Worm (Caenorhabditis elegans) whole organism, young adult: ENCODE data around the gene Y22D7AR.14.

ENCODE experiments used
- B0019.2 ChIP-seq: fragments of 200-800 bp; sonication (Bioruptor generic); conservative IDR thresholded peaks from 2 replicates; pipeline ENCODE4 v1.3.6; 2022; ENCODE audit warnings: missing genetic modification reagents, missing genetic modification characterization, missing compliant biosample characterization
- B0336.3 ChIP-seq: fragments of 200-800 bp; sonication (Bioruptor generic); IDR thresholded peaks from 2 replicates; pipeline ENCODE4 v1.3.6; 2022; ENCODE audit warnings: missing genetic modification characterization, missing compliant biosample characterization
- F52B5.7 ChIP-seq: sonication (generic microtip); optimal IDR thresholded peaks from 2 replicates; lab custom pipeline; 2016; ENCODE audit warnings: mild to moderate bottlenecking, missing genetic modification characterization, missing compliant biosample characterization
- F57A8.1 ChIP-seq: fragments of 200-800 bp; sonication (Bioruptor generic); optimal IDR thresholded peaks from 2 replicates; lab custom pipeline; 2018; ENCODE audit warnings: mild to moderate bottlenecking, missing genetic modification characterization, moderate library complexity, missing compliant biosample characterization
- F57C9.4 ChIP-seq: sonication (generic microtip); optimal IDR thresholded peaks from 2 replicates; lab custom pipeline; 2017; ENCODE audit warnings: mild to moderate bottlenecking, missing genetic modification characterization, missing compliant biosample characterization
- K11D2.4 ChIP-seq: fragments of 200-800 bp; sonication (Bioruptor generic); IDR thresholded peaks from 2 replicates; pipeline ENCODE4 v1.3.6; 2022; ENCODE audit warnings: missing genetic modification reagents, missing genetic modification characterization, missing compliant biosample characterization
- T07F8.4 ChIP-seq: sonication (generic microtip); optimal IDR thresholded peaks from 2 replicates; lab custom pipeline; 2016; ENCODE audit warnings: mild to moderate bottlenecking, missing genetic modification characterization, moderate library complexity, missing compliant biosample characterization
- Y53F4B.3 ChIP-seq: fragments of 200-800 bp; sonication (Bioruptor generic); IDR thresholded peaks from 2 replicates; pipeline ENCODE4 v1.3.6; 2022; ENCODE audit warnings: missing genetic modification reagents, missing genetic modification characterization, missing compliant biosample characterization
- Y56A3A.18 ChIP-seq: fragments of 200-800 bp; sonication (Bioruptor generic); IDR thresholded peaks from 2 replicates; pipeline ENCODE4 v1.3.6; 2022; ENCODE audit warnings: missing genetic modification reagents, missing genetic modification characterization, missing compliant biosample characterization
- Y79H2A.3 ChIP-seq: fragments of 200-800 bp; sonication (Bioruptor generic); conservative IDR thresholded peaks from 2 replicates; pipeline ENCODE4 v1.3.6; 2022; ENCODE audit warnings: missing genetic modification reagents, missing genetic modification characterization, missing compliant biosample characterization
- Y95B8A.8 ChIP-seq: fragments of 200-800 bp; sonication (Bioruptor generic); IDR thresholded peaks from 2 replicates; pipeline ENCODE4 v1.3.6; 2022; ENCODE audit warnings: missing genetic modification reagents, missing genetic modification characterization, missing compliant biosample characterization
- atf-7 ChIP-seq: sonication (generic microtip); optimal IDR thresholded peaks from 2 replicates; lab custom pipeline; 2017; ENCODE audit warnings: mild to moderate bottlenecking, missing genetic modification characterization, missing compliant biosample characterization
- athp-1 ChIP-seq: sonication (generic microtip); optimal IDR thresholded peaks from 2 replicates; lab custom pipeline; 2017; ENCODE audit warnings: mild to moderate bottlenecking, missing genetic modification characterization, missing compliant biosample characterization
- attf-5 ChIP-seq: fragments of 200-800 bp; sonication (Bioruptor generic); optimal IDR thresholded peaks from 2 replicates; lab custom pipeline; 2018; ENCODE audit warnings: mild to moderate bottlenecking, missing genetic modification characterization, missing compliant biosample characterization
- ceh-58 ChIP-seq: fragments of 200-800 bp; sonication (Bioruptor generic); IDR thresholded peaks from 2 replicates; pipeline ENCODE4 v1.3.6; 2022; ENCODE audit warnings: missing genetic modification characterization, missing compliant biosample characterization
- ceh-91 ChIP-seq: fragments of 200-800 bp; sonication (Bioruptor generic); IDR thresholded peaks from 2 replicates; pipeline ENCODE4 v1.3.6; 2022; ENCODE audit warnings: missing genetic modification reagents, missing genetic modification characterization, missing compliant biosample characterization
- ekl-4 ChIP-seq: fragments of 200-800 bp; sonication (Bioruptor generic); IDR thresholded peaks from 2 replicates; pipeline ENCODE4 v1.3.6; 2022; ENCODE audit warnings: missing genetic modification reagents, missing genetic modification characterization, missing compliant biosample characterization
- hmg-20 ChIP-seq: fragments of 200-800 bp; sonication (Bioruptor generic); IDR thresholded peaks from 2 replicates; pipeline ENCODE4 v1.3.6; 2022; ENCODE audit warnings: missing genetic modification reagents, missing genetic modification characterization, missing compliant biosample characterization
- hsf-1 ChIP-seq: fragments of 200-800 bp; sonication (Bioruptor generic); IDR thresholded peaks from 2 replicates; pipeline ENCODE4 v1.3.6; 2022; ENCODE audit warnings: missing genetic modification reagents, missing genetic modification characterization, missing compliant biosample characterization
- lag-1 ChIP-seq: fragments of 200-800 bp; sonication (Bioruptor generic); IDR thresholded peaks from 2 replicates; pipeline ENCODE4 v1.3.6; 2022; ENCODE audit warnings: missing genetic modification reagents, missing genetic modification characterization, missing compliant biosample characterization
- let-526 ChIP-seq: fragments of 200-800 bp; sonication (Bioruptor generic); IDR thresholded peaks from 2 replicates; pipeline ENCODE4 v1.3.6; 2022; ENCODE audit warnings: missing genetic modification reagents, missing genetic modification characterization, missing compliant biosample characterization
- lin-54 ChIP-seq: fragments of 200-800 bp; sonication (Bioruptor generic); optimal IDR thresholded peaks from 2 replicates; lab custom pipeline; 2018; ENCODE audit warnings: mild to moderate bottlenecking, missing genetic modification characterization, missing compliant biosample characterization
- lir-1 ChIP-seq: fragments of 200-800 bp; sonication (Bioruptor generic); conservative IDR thresholded peaks from 2 replicates; pipeline ENCODE4 v1.3.6; 2022; ENCODE audit warnings: missing genetic modification reagents, missing genetic modification characterization, missing compliant biosample characterization
- mcd-1 ChIP-seq: fragments of 200-800 bp; sonication (Bioruptor generic); IDR thresholded peaks from 2 replicates; pipeline ENCODE4 v1.3.6; 2022; ENCODE audit warnings: missing genetic modification reagents, missing genetic modification characterization, missing compliant biosample characterization
- mel-28 ChIP-seq: sonication (generic microtip); optimal IDR thresholded peaks from 2 replicates; lab custom pipeline; 2016; ENCODE audit warnings: borderline replicate concordance, mild to moderate bottlenecking, missing genetic modification characterization, missing compliant biosample characterization
- nfya-1 ChIP-seq: sonication (generic microtip); optimal IDR thresholded peaks from 2 replicates; lab custom pipeline; 2017; ENCODE audit warnings: antibody characterized with exemption, missing compliant biosample characterization, missing genetic modification characterization, borderline replicate concordance; ENCODE audit not compliant: insufficient read depth
- nhr-27 ChIP-seq: fragments of 200-800 bp; sonication (Bioruptor generic); optimal IDR thresholded peaks from 2 replicates; lab custom pipeline; 2018; ENCODE audit warnings: mild to moderate bottlenecking, missing genetic modification characterization, moderate library complexity, missing compliant biosample characterization
- pha-4 ChIP-seq: fragments of 150-350 bp; sonication (generic microtip); optimal IDR thresholded peaks from 2 replicates; lab custom pipeline; 2014; ENCODE audit warnings: missing biosample characterization, missing genetic modification reagents, missing genetic modification characterization
- repo-1 ChIP-seq: sonication (generic microtip); optimal IDR thresholded peaks from 2 replicates; lab custom pipeline; 2017; ENCODE audit warnings: mild to moderate bottlenecking, missing genetic modification characterization, missing compliant biosample characterization
- rpc-1 ChIP-seq, 2 experiments: fragments of 150-350 bp in 1 of 2; sonication (generic microtip) in 1 of 2; optimal IDR thresholded peaks; 2 replicates each; lab custom pipeline; 2014 to 2018; ENCODE audit warnings: missing biosample characterization in 1 of 2, missing genetic modification characterization in 1 of 2, missing genetic modification reagents in 1 of 2, missing genotype in 1 of 2
- snpc-4 ChIP-seq, 5 experiments: fragments of 150-350 bp in 1 of 5; sonication (generic microtip) in 4 of 5; optimal IDR thresholded peaks; 2 replicates each; lab custom pipeline; 2014 to 2018; ENCODE audit warnings: missing genetic modification characterization in 5 of 5, missing biosample characterization in 3 of 5, antibody characterized with exemption in 2 of 5, mild to moderate bottlenecking in 2 of 5, missing compliant biosample characterization in 2 of 5, missing genotype in 2 of 5, moderate library complexity in 2 of 5, missing genetic modification reagents in 1 of 5
- somi-1 ChIP-seq: fragments of 200-800 bp; sonication (Bioruptor generic); optimal IDR thresholded peaks from 2 replicates; lab custom pipeline; 2018; ENCODE audit warnings: mild to moderate bottlenecking, missing genetic modification characterization, missing compliant biosample characterization
- zfh-2 ChIP-seq: fragments of 200-800 bp; sonication (Bioruptor generic); conservative IDR thresholded peaks from 2 replicates; pipeline ENCODE4 v1.3.6; 2022; ENCODE audit warnings: missing genetic modification reagents, missing genetic modification characterization, missing compliant biosample characterization

The Y22D7AR.14 gene

DNA sequence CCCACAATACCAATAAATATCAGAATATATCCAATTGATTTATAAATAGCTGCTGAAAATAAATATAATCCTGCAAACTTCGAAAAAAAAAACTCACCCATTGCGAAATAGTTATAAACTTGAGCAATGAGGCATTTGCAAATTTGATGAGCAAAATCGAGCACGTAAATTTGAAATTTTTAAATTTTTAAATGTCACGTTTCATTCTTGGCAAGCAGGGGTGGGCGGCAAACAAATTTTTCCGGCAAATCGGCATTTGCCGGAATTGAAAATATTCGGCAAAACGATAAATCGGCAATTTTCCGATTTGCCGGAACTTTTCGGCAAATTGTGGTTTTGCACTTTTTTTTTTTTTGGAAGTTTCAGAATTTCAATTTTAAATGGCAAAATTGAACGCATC, at the start of gene Y22D7AR.14:
Y22D7AR.14 (minus strand) TSS at position 101 of the 400 bp plus-strand sequence.
- TF ChIP-seq nhr-27 (tag; lab: Kevin White, UChicago): no peak
- no peak for TF ChIP-seq repo-1 (tag; lab: Kevin White, UChicago)
- TF ChIP-seq T07F8.4 (tag; lab: Kevin White, UChicago): no peak
- no peak for TF ChIP-seq Y79H2A.3
- no peak for TF ChIP-seq attf-5
- TF ChIP-seq ceh-58 (GFP tag; lab: Robert Waterston, UW): no peak
- TF ChIP-seq mel-28 (tag; lab: Kevin White, UChicago): no peak
- no peak for TF ChIP-seq snpc-4 (GFP tag; optimal IDR thresholded peaks at IDR 0.05; lab: Kevin White, UChicago)
- no peak for TF ChIP-seq snpc-4 (tag; optimal IDR thresholded peaks at IDR 0.05; lab: Kevin White, UChicago)

DNA sequence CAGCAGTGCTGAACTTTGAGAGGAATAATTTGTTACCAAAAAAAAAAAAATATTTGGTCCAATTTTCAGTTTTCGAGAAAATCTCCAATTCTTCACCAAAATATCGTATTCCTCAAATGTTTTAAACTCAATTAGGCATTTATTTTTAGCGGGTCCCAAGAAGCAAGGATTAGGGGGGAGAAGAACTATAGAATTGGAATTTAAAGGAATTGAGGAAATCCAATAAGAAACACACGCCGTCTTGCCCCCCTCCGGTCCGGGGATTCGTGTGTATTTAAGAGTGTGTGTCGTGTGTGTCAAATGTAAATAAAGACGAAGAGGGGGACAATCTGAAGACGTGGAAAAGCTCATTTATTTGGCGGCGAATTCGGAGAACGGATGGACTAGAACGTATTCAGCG, 43.6 kb upstream of the Y22D7AR.14 start:
- TF ChIP-seq lin-54 (no peak), F57A8.1 (GFP tag; lab: Kevin White, UChicago) (no peak), zfh-2 (no peak), atf-7 (tag; lab: Kevin White, UChicago) (no peak), Y53F4B.3 (no peak), ceh-91 (no peak), ekl-4 (GFP tag; lab: Robert Waterston, UW) (no peak)
- TF ChIP-seq, all 124 proteins: peak for 0

DNA sequence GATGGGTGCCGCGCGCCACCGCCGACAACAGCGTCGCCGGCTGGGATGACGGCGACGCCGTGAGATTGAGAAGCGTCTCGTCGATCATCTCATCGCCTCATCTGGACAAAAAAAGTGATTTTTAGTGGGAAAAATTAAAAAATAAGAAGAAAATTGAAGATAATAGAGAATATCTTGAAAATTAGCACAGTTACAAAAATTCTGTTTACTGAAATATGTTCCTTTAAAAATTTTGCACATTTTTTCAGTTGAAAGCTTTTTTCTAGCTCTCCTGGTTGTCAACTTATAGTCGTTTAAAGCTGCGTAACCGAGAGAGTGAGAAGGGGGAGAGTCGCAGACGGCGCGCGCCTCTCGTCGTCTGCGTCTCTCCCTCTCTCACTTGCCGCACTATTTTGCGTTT, 43.2 kb upstream of the Y22D7AR.14 start, which contains the start of gene ser-4:
ser-4 (minus strand) TSS at position 101 of the 400 bp plus-strand sequence.
- TF ChIP-seq Y56A3A.18 (GFP tag; lab: Robert Waterston, UW): no peak
- no peak for TF ChIP-seq K11D2.4
- TF ChIP-seq F52B5.7 (tag; lab: Kevin White, UChicago): no peak
- peak; percentile 41; the same call in 1 of the 2 replicates for TF ChIP-seq zfh-2
- TF ChIP-seq mcd-1 (GFP tag; lab: Robert Waterston, UW): no peak
- TF ChIP-seq, all 124 proteins: peak for 1

ce11 chrIII:1731850-1732249, 42.0 kb upstream of the Y22D7AR.14 start:
- TF ChIP-seq zfh-2 (0 out of 2 replicates have a peak, but pooled peaks have one; percentile 22), mcd-1 (GFP tag; lab: Robert Waterston, UW) (no peak)

DNA sequence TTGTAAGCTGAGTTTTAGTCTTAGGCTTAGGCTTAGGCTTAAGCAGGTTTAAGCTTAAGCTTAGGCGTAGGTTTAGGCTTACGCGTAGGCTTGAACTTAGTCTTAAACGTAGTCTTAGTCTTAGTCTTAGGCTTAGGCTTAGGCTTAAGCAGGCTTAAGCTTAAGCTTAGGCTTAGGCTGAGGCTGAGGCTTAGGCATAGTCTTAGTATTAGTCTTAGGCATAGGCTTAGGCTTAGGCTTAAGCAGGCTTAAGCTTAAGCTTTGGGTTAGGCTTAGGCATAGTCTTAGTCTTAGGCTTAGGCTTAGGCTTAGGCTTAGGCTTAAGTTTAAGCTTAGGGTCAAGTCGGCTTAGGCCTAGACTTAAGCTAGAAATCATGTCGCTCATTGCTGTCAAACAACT, 29.0 kb upstream of the Y22D7AR.14 start:
- TF ChIP-seq mel-28 (tag; lab: Kevin White, UChicago) (no peak), hsf-1 (GFP tag; lab: Robert Waterston, UW) (no peak), pha-4 (tag; lab: Kevin White, UChicago) (no peak), Y95B8A.8 (GFP tag; lab: Robert Waterston, UW) (no peak), F57C9.4 (no peak), nfya-1 (no peak), Y79H2A.3 (no peak), B0019.2 (GFP tag; lab: Robert Waterston, UW) (no peak), lir-1 (GFP tag; lab: Robert Waterston, UW) (no peak), atf-7 (tag; lab: Kevin White, UChicago) (no peak), somi-1 (GFP tag; lab: Kevin White, UChicago) (no peak), B0336.3 (GFP tag; lab: Robert Waterston, UW) (no peak), lag-1 (no peak), rpc-1 (optimal IDR thresholded peaks at IDR 0.05; lab: Kevin White, UChicago) (no peak), rpc-1 (tag; optimal IDR thresholded peaks at IDR 0.05; lab: Kevin White, UChicago) (no peak), athp-1 (no peak), let-526 (GFP tag; lab: Robert Waterston, UW) (no peak), hmg-20 (GFP tag; lab: Robert Waterston, UW) (no peak)
- TF ChIP-seq, all 124 proteins: peak for 0
